Worm (Caenorhabditis elegans): ENCODE data around the gene ZK896.1.

Gene ZK896.1

DNA sequence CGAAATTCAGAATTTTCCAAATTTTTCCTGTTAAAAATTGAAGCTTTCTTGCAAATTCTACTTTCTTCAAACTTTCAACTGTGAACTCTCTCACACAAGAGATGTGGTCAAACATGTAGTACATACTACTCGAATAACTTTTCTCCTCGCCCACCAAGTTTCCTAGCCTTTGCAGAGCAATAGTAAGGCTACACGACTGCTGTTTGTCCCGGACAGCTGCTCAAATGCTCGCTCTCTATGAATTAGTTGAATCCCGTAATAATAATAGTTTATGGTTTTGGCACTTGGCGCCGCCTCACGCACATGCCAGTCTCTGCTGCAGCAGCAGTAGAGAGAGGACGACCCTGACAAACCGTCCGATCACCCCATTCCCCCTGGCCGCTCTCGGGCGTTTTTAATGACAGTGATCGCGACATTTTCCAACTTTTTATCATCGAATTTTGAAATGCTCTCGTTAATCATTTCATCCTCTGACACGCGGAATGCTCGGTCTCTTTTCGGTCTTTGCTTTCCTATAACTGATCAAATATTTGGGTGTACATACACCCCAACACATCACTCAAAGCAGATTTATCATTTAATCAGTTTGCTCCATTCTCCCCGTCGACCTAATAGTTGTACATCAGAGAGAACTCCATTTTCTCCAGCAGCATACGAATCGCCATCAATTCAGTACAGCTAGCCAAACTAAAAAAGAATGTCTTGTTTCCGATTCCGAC, 41.3 kb downstream of the ZK896.1 start:
- TF ChIP-seq fos-1 (tag; optimal IDR thresholded peaks at IDR 0.05) = peak; percentile 46
- no peak for TF ChIP-seq unc-62 (GFP tag; optimal IDR thresholded peaks at IDR 0.05)
- peak; percentile 15 for TF ChIP-seq sma-9 (GFP tag; optimal IDR thresholded peaks at IDR 0.05)
- TF ChIP-seq sma-9 (tag; optimal IDR thresholded peaks at IDR 0.05) = no peak
- TF ChIP-seq mdl-1 (tag; optimal IDR thresholded peaks at IDR 0.05) = no peak
- peak; percentile 21 for TF ChIP-seq F13H6.1 (tag; optimal IDR thresholded peaks at IDR 0.05)
- no peak for TF ChIP-seq ztf-11 (tag; optimal IDR thresholded peaks at IDR 0.05)
- no peak for TF ChIP-seq lin-11 (tag; optimal IDR thresholded peaks at IDR 0.05)

DNA sequence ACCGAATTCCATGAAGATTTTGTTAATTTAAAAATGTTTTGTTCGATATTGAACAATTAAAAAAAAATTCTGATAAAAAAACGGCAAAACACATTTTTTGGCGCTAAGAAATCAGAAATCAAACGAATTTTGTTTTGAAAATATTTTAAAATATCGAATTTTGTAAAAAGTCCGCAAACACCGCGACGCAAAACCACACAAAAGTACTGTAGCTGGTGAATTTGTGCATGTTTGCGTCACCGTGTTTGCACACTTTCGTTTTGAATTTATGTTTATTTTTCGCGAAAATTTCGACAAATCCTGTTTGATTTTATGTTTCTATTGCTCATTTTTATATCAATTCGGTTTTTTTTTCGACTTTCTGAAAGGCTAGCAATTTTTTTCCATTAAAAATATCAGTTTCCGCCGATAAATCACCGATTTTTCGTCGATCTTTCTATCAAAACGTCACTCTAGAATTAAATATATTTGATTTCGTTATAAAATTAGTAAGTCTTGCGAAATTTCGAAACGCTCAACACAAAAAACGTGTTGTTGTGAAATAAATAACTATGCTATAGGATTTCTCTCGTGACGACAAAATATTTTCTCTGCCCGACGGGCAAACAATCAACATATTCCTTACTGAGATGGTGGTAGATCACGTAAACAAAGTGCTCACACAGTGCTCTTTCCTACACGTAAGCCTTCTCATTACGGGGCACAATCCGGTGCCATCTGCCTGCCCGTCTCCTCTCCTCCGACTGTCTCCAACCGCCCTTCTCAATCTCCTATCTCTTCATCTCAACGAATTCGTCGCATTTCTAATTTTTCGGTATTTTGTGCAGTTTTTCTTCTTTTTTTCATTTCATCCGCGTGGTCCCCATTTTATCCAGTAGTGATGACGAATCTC, 43.3 kb downstream of the ZK896.1 start:
- TF ChIP-seq nhr-129 (tag; optimal IDR thresholded peaks at IDR 0.05) (peak; percentile 19), sma-9 (GFP tag; optimal IDR thresholded peaks at IDR 0.05) (no peak), sma-9 (tag; optimal IDR thresholded peaks at IDR 0.05) (no peak), snpc-4 (tag; optimal IDR thresholded peaks at IDR 0.05) (no peak), peb-1 (tag; optimal IDR thresholded peaks at IDR 0.05) (no peak), unc-55 (GFP tag; optimal IDR thresholded peaks at IDR 0.05) (peak; percentile 11), ceh-82 (tag; optimal IDR thresholded peaks at IDR 0.05) (no peak), blmp-1 (tag; optimal IDR thresholded peaks at IDR 0.05; ENCODE audit: insufficient read depth) (no peak), unc-62 (GFP tag; optimal IDR thresholded peaks at IDR 0.05) (no peak), ztf-11 (tag; optimal IDR thresholded peaks at IDR 0.05) (no peak), fos-1 (tag; optimal IDR thresholded peaks at IDR 0.05) (no peak), C34F6.9 (tag; optimal IDR thresholded peaks at IDR 0.05) (peak; percentile 27), crh-2 (tag; optimal IDR thresholded peaks at IDR 0.05) (no peak), lsy-2 (tag; optimal IDR thresholded peaks at IDR 0.05) (peak; percentile 28 to 64), mdl-1 (tag; optimal IDR thresholded peaks at IDR 0.05) (no peak), sem-4 (tag; optimal IDR thresholded peaks at IDR 0.05) (no peak), Y55F3AM.14 (GFP tag; optimal IDR thresholded peaks at IDR 0.05) (no peak)

DNA sequence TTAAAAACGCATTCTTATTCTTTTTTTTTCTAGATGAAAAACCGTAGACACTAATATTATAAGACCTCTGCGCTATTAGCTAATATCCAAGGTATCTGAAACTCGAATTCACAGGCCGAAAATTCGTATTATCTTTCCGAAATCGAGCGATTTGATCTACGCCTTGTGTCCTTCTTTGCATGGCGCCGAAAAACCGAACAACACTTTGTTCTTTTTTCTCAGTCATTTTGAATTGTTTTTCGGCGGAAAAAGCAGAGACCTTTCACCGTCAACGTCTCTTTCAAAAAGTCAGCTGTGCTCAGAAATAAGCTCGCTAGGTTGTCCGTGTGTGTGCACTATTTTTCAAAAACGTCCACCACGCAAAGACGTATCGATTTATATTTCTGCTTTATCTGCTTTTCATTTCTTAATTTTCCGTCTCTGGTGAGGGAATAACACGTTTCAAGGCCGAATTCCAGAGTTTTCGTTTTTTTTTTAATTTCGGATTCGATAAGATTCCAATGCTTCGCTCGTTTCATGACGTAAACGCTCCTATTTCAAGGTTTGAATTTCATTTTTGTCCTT, 44.2 kb downstream of the ZK896.1 start:
- peak; percentile 27 for TF ChIP-seq nhr-129 (tag; optimal IDR thresholded peaks at IDR 0.05)
- no peak for TF ChIP-seq ztf-11 (tag; optimal IDR thresholded peaks at IDR 0.05)
- no peak for TF ChIP-seq ztf-4 (tag; optimal IDR thresholded peaks at IDR 0.05)
- TF ChIP-seq gmeb-1 (tag; optimal IDR thresholded peaks at IDR 0.05) = no peak
- peak; percentile 50 for TF ChIP-seq unc-55 (GFP tag; optimal IDR thresholded peaks at IDR 0.05)
- TF ChIP-seq unc-62 (GFP tag; optimal IDR thresholded peaks at IDR 0.05) = no peak
- peak; percentile 27 for TF ChIP-seq C34F6.9 (tag; optimal IDR thresholded peaks at IDR 0.05)
- TF ChIP-seq lsy-2 (tag; optimal IDR thresholded peaks at IDR 0.05) = peak in 1 of 2 experiments; percentile 22
- TF ChIP-seq Y55F3AM.14 (GFP tag; optimal IDR thresholded peaks at IDR 0.05) = no peak

DNA sequence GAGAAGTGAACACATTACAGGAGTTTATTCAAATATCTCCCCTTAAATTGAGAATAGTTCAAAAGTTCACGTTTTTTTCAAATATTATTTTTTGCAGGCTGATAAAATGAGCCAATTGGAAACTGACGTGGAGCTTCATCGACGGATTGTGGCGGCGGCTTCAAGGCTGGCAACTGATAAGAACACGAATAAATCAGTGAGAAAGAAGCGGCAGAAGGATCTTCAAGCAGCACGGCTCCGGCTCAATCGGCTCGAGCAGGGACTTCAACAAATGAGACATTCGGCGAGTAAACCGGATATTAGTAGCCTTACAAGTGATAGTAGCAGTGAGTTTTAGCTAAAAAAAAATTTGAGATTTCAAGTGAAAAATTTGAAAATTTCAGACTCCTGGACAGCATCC, 49.9 kb downstream of the ZK896.1 start, which contains the start of gene M02B1.4:
TSS of gene M02B1.4 (minus strand) at position 9 of the 400 bp plus-strand sequence.
- TF ChIP-seq peb-1 (tag; optimal IDR thresholded peaks at IDR 0.05) = no peak
- no peak for TF ChIP-seq unc-39 (tag; optimal IDR thresholded peaks at IDR 0.05)
